Fruit fly (Drosophila melanogaster) whole organism, embryonic: ENCODE data around the gene CG42299.

Experiments used
- Ada2b ChIP-seq: fragments of 200-800 bp; sonication (Bioruptor generic); IDR thresholded peaks from 2 replicates; pipeline ENCODE4 v1.3.6; 2022; ENCODE audit warnings: missing biosample characterization, missing genetic modification characterization
- Asciz ChIP-seq: fragments of 200-800 bp; sonication (Bioruptor generic); optimal IDR thresholded peaks from 2 replicates; lab custom pipeline; 2017; ENCODE audit warnings: missing biosample characterization, mild to moderate bottlenecking, missing genetic modification characterization, missing genetic modification reagents
- Atf-2 ChIP-seq: fragments of 200-800 bp; sonication (Bioruptor generic); optimal IDR thresholded peaks from 2 replicates; lab custom pipeline; 2016; ENCODE audit warnings: missing biosample characterization, missing genetic modification characterization
- CG10431 ChIP-seq: fragments of 200-800 bp; sonication (Bioruptor generic); optimal IDR thresholded peaks from 3 replicates; lab custom pipeline; 2018; ENCODE audit warnings: missing biosample characterization, mild to moderate bottlenecking, missing genetic modification characterization
- CG10654 ChIP-seq: fragments of 200-800 bp; sonication (Bioruptor generic); optimal IDR thresholded peaks from 2 replicates; lab custom pipeline; 2016; ENCODE audit warnings: missing biosample characterization, missing genetic modification characterization
- CG12744 ChIP-seq: fragments of 200-800 bp; sonication (Bioruptor generic); optimal IDR thresholded peaks from 2 replicates; lab custom pipeline; 2016; ENCODE audit warnings: missing biosample characterization, missing genetic modification characterization
- CG3065 ChIP-seq: fragments of 200-800 bp; sonication (Bioruptor generic); optimal IDR thresholded peaks from 2 replicates; lab custom pipeline; 2016; ENCODE audit warnings: missing biosample characterization, missing genetic modification characterization
- CG32767 ChIP-seq: fragments of 200-800 bp; sonication (Bioruptor generic); IDR thresholded peaks from 2 replicates; pipeline ENCODE4 v1.3.6; 2022; ENCODE audit warnings: missing biosample characterization, missing genetic modification characterization
- CG4328 ChIP-seq: fragments of 200-800 bp; sonication (Bioruptor generic); optimal IDR thresholded peaks from 3 replicates; lab custom pipeline; 2017; ENCODE audit warnings: missing biosample characterization, missing genetic modification reagents, missing genetic modification characterization
- CG4854 ChIP-seq: fragments of 200-800 bp; sonication (Bioruptor generic); optimal IDR thresholded peaks from 2 replicates; lab custom pipeline; 2016; ENCODE audit warnings: missing biosample characterization, missing genetic modification characterization, inconsistent platforms
- CG6175 ChIP-seq: fragments of 200-800 bp; sonication (Bioruptor generic); IDR thresholded peaks from 3 replicates; pipeline ENCODE4 v1.3.6; 2022; ENCODE audit warnings: missing biosample characterization, missing genetic modification characterization
- CG6765 ChIP-seq: fragments of 200-800 bp; sonication (Bioruptor generic); optimal IDR thresholded peaks from 3 replicates; lab custom pipeline; 2017; ENCODE audit warnings: missing biosample characterization, mild to moderate bottlenecking, missing genetic modification characterization
- CG7372 ChIP-seq: fragments of 200-800 bp; sonication (Bioruptor generic); IDR thresholded peaks from 2 replicates; pipeline ENCODE4 v1.3.6; 2022; ENCODE audit warnings: missing biosample characterization, missing genetic modification characterization
- CG7839 ChIP-seq: fragments of 200-800 bp; sonication (Bioruptor generic); optimal IDR thresholded peaks from 3 replicates; lab custom pipeline; 2018; ENCODE audit warnings: missing biosample characterization, mild to moderate bottlenecking, missing genetic modification characterization, moderate library complexity
- CG7963 ChIP-seq: fragments of 200-800 bp; sonication (Bioruptor generic); IDR thresholded peaks from 3 replicates; pipeline ENCODE4 v1.3.6; 2022; ENCODE audit warnings: missing biosample characterization, missing genetic modification characterization; ENCODE audit not compliant: partially characterized antibody
- Hmr ChIP-seq: fragments of 200-800 bp; sonication (Bioruptor generic); optimal IDR thresholded peaks from 3 replicates; lab custom pipeline; 2017; ENCODE audit warnings: mild to moderate bottlenecking, missing biosample characterization, missing genetic modification reagents, missing genetic modification characterization
- Neu2 ChIP-seq: fragments of 200-800 bp; sonication (Bioruptor generic); optimal IDR thresholded peaks from 3 replicates; lab custom pipeline; 2016; ENCODE audit warnings: missing biosample characterization, missing genetic modification characterization, borderline replicate concordance
- Nf-YB ChIP-seq: fragments of 200-800 bp; sonication (Bioruptor generic); optimal IDR thresholded peaks from 3 replicates; lab custom pipeline; 2019; ENCODE audit warnings: missing biosample characterization, mild to moderate bottlenecking, missing genetic modification characterization, moderate library complexity
- Optix ChIP-seq: fragments of 200-800 bp; sonication (Bioruptor generic); IDR thresholded peaks from 3 replicates; pipeline ENCODE4 v1.3.6; 2022; ENCODE audit warnings: missing biosample characterization, missing genetic modification characterization
- Scr ChIP-seq: fragments of 200-800 bp; sonication (Bioruptor generic); IDR thresholded peaks from 2 replicates; pipeline ENCODE4 v1.3.6; 2022; ENCODE audit warnings: missing biosample characterization, missing genetic modification characterization; ENCODE audit not compliant: partially characterized antibody
- Sox102F ChIP-seq: fragments of 200-800 bp; sonication (Bioruptor generic); optimal IDR thresholded peaks from 2 replicates; lab custom pipeline; 2018; ENCODE audit warnings: missing biosample characterization, mild to moderate bottlenecking, missing genetic modification characterization, moderate library complexity
- Sry-δ ChIP-seq: fragments of 200-800 bp; sonication (Bioruptor generic); optimal IDR thresholded peaks from 2 replicates; lab custom pipeline; 2016; ENCODE audit warnings: missing biosample characterization, missing genetic modification characterization
- Vsx1 ChIP-seq: fragments of 200-800 bp; sonication (Bioruptor generic); optimal IDR thresholded peaks from 2 replicates; lab custom pipeline; 2017; ENCODE audit warnings: missing biosample characterization, mild to moderate bottlenecking, missing genetic modification characterization, missing genetic modification reagents
- bab2 ChIP-seq: fragments of 200-800 bp; sonication (Bioruptor generic); optimal IDR thresholded peaks from 2 replicates; lab custom pipeline; 2016; ENCODE audit warnings: missing biosample characterization, missing genetic modification characterization
- bsh ChIP-seq, 2 experiments: fragments of 200-800 bp; sonication (Bioruptor generic); optimal IDR thresholded peaks; 2 replicates each; lab custom pipeline; 2017 to 2018; ENCODE audit warnings: mild to moderate bottlenecking in 2 of 2, missing biosample characterization in 2 of 2, missing genetic modification characterization in 2 of 2, moderate library complexity in 1 of 2
- crc ChIP-seq: fragments of 200-800 bp; sonication (Bioruptor generic); optimal IDR thresholded peaks from 2 replicates; lab custom pipeline; 2016; ENCODE audit warnings: missing biosample characterization, missing genetic modification characterization
- da ChIP-seq: fragments of 200-800 bp; sonication (Bioruptor generic); optimal IDR thresholded peaks from 2 replicates; lab custom pipeline; 2016; ENCODE audit warnings: missing biosample characterization, missing genetic modification characterization
- exex ChIP-seq: fragments of 200-800 bp; sonication (Bioruptor generic); optimal IDR thresholded peaks from 4 replicates; lab custom pipeline; 2018; ENCODE audit warnings: missing biosample characterization, mild to moderate bottlenecking, missing genetic modification characterization, moderate library complexity
- gce ChIP-seq: fragments of 200-800 bp; sonication (Bioruptor generic); IDR thresholded peaks from 3 replicates; pipeline ENCODE4 v1.3.6; 2022; ENCODE audit warnings: missing biosample characterization, missing genetic modification characterization
- gfzf ChIP-seq: fragments of 200-800 bp; sonication (Bioruptor generic); optimal IDR thresholded peaks from 2 replicates; lab custom pipeline; 2016; ENCODE audit warnings: missing biosample characterization, mild to moderate bottlenecking, missing genetic modification characterization, moderate library complexity
- jigr1 ChIP-seq: fragments of 200-800 bp; sonication (Bioruptor generic); IDR thresholded peaks from 3 replicates; pipeline ENCODE4 v1.3.6; 2022; ENCODE audit warnings: missing biosample characterization, missing genetic modification characterization
- kay ChIP-seq: fragments of 200-800 bp; sonication (Bioruptor generic); optimal IDR thresholded peaks from 2 replicates; lab custom pipeline; 2016; ENCODE audit warnings: missing biosample characterization, missing genetic modification characterization
- lola ChIP-seq, 3 experiments: fragments of >200 bp in 2 of 3; fragments of 200-800 bp in 1 of 3; sonication (Bioruptor generic) in 1 of 3; optimal IDR thresholded peaks; 2 replicates each; lab custom pipeline; 2017 to 2019; ENCODE audit warnings: missing biosample characterization in 3 of 3, missing genetic modification characterization in 3 of 3, mild to moderate bottlenecking in 1 of 3, moderate library complexity in 1 of 3
- luna ChIP-seq: fragments of 200-800 bp; sonication (Bioruptor generic); optimal IDR thresholded peaks from 2 replicates; lab custom pipeline; 2016; ENCODE audit warnings: missing biosample characterization, missing genetic modification characterization
- mam ChIP-seq: fragments of 200-800 bp; sonication (Bioruptor generic); optimal IDR thresholded peaks from 3 replicates; lab custom pipeline; 2016; ENCODE audit warnings: missing biosample characterization, missing genetic modification characterization
- nau ChIP-seq: fragments of 200-800 bp; sonication (Bioruptor generic); optimal IDR thresholded peaks from 3 replicates; lab custom pipeline; 2017; ENCODE audit warnings: missing biosample characterization, mild to moderate bottlenecking, missing genetic modification characterization, missing genetic modification reagents
- oc ChIP-seq: fragments of 200-800 bp; sonication (Bioruptor generic); optimal IDR thresholded peaks from 2 replicates; lab custom pipeline; 2018; ENCODE audit warnings: missing biosample characterization, mild to moderate bottlenecking, missing genetic modification characterization, moderate library complexity
- pfk ChIP-seq: fragments of 200-800 bp; sonication (Bioruptor generic); optimal IDR thresholded peaks from 2 replicates; lab custom pipeline; 2018; ENCODE audit warnings: missing biosample characterization, mild to moderate bottlenecking, missing genetic modification characterization, moderate library complexity
- pnt ChIP-seq: fragments of 200-800 bp; sonication (Bioruptor generic); optimal IDR thresholded peaks from 3 replicates; lab custom pipeline; 2016; ENCODE audit warnings: missing biosample characterization, missing genetic modification characterization
- psq ChIP-seq: fragments of 200-800 bp; sonication (Bioruptor generic); optimal IDR thresholded peaks from 2 replicates; lab custom pipeline; 2017; ENCODE audit warnings: missing biosample characterization, missing genetic modification characterization
- pum ChIP-seq: fragments of 200-800 bp; sonication (Bioruptor generic); optimal IDR thresholded peaks from 2 replicates; lab custom pipeline; 2016; ENCODE audit warnings: missing biosample characterization, missing genetic modification characterization
- repo ChIP-seq: fragments of 200-800 bp; sonication (Bioruptor generic); optimal IDR thresholded peaks from 2 replicates; lab custom pipeline; 2016; ENCODE audit warnings: missing biosample characterization, missing genetic modification characterization
- row ChIP-seq: fragments of 200-800 bp; sonication (Bioruptor generic); IDR thresholded peaks from 3 replicates; pipeline ENCODE4 v1.3.6; 2022; ENCODE audit warnings: missing biosample characterization, missing genetic modification characterization
- scrt ChIP-seq: fragments of 200-800 bp; sonication (Bioruptor generic); optimal IDR thresholded peaks from 2 replicates; lab custom pipeline; 2018; ENCODE audit warnings: missing biosample characterization, mild to moderate bottlenecking, missing genetic modification characterization, moderate library complexity
- sima ChIP-seq: fragments of 200-800 bp; sonication (Bioruptor generic); optimal IDR thresholded peaks from 2 replicates; lab custom pipeline; 2016; ENCODE audit warnings: missing biosample characterization, missing genetic modification characterization
- sisA ChIP-seq: fragments of 200-800 bp; sonication (Bioruptor generic); IDR thresholded peaks from 2 replicates; pipeline ENCODE4 v1.3.6; 2022; ENCODE audit warnings: missing biosample characterization, missing genetic modification characterization
- sqz ChIP-seq: fragments of 200-800 bp; sonication (Bioruptor generic); optimal IDR thresholded peaks from 3 replicates; lab custom pipeline; 2018; ENCODE audit warnings: missing biosample characterization, mild to moderate bottlenecking, missing genetic modification characterization
- unc-4 ChIP-seq: fragments of 200-800 bp; sonication (Bioruptor generic); IDR thresholded peaks from 2 replicates; pipeline ENCODE4 v1.3.6; 2022; ENCODE audit warnings: missing biosample characterization, missing genetic modification characterization; ENCODE audit not compliant: partially characterized antibody
- wdn ChIP-seq: fragments of 200-800 bp; sonication (Bioruptor generic); IDR thresholded peaks from 2 replicates; pipeline ENCODE4 v1.3.6; 2022; ENCODE audit warnings: missing biosample characterization, missing genetic modification characterization

The CG42299 gene

DNA sequence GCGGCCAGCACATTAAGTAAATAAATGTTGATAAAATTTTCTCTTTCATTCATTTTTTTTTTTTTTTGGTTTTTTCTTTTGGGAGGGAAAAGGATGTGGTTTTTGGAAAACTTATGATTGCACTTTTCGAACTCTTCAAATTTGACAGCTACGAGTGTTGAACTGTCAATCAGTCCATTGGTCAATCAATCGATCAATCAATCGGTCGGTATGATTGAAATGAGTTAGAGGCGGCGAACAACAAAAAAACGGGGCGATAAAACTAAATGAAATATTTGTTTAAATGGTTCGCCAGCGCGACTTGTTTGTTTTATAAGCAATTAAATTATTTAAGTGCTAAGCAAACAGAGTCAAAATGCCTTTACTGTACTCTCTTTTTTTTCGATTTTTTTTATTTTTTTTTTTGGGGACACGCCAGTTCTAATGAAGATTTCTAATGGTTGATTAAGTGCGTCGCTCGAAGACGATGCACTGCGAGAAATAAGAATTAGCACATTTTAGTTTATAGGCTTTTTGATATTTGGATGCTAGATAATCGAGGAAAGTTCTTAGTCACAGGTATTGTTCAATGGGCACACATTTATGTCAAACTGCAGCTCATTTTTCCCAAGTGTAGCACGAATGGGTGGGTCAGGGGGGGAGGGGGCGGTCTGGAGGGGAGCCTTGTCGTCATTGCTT is 43.6 kb upstream of the CG42299 start (continued):
- TF ChIP-seq Ada2b (peak; percentile 74), CG12744 (GFP tag; lab: Kevin White, UChicago) (no peak), da (GFP tag; lab: Kevin White, UChicago) (peak; percentile 51), CG7372 (GFP tag; lab: Robert Waterston, UW) (peak; percentile 66; the same call in 1 of the 2 replicates), kay (GFP tag; lab: Kevin White, UChicago) (peak; percentile 77), jigr1 (GFP tag; lab: Robert Waterston, UW) (peak; percentile 69; the same call in 2 of the 3 replicates), psq (GFP tag; lab: Kevin White, UChicago) (peak; percentile 42), sima (GFP tag; lab: Kevin White, UChicago) (peak; percentile 63), CG7963 (no peak), Sox102F (GFP tag; lab: Kevin White, UChicago) (peak; percentile 86), unc-4 (GFP tag; lab: Robert Waterston, UW) (no peak), luna (GFP tag; lab: Kevin White, UChicago) (no peak), Optix (GFP tag; lab: Robert Waterston, UW) (peak; percentile 83), crc (GFP tag; lab: Kevin White, UChicago) (peak; percentile 32), row (GFP tag; lab: Robert Waterston, UW) (peak; percentile 86), Atf-2 (GFP tag; lab: Kevin White, UChicago) (peak; percentile 65), CG4854 (GFP tag; lab: Kevin White, UChicago) (no peak), CG32767 (GFP tag; lab: Robert Waterston, UW) (peak; percentile 40; the same call in 1 of the 2 replicates), exex (tag; lab: Kevin White, UChicago) (peak; percentile 44), bsh (GFP tag; optimal IDR thresholded peaks at IDR 0.05; lab: Kevin White, UChicago) (peak in 1 of 2 experiments; percentile 91), pfk (no peak), lola (GFP tag; optimal IDR thresholded peaks at IDR 0.05; lab: Kevin White, UChicago) (peak in 1 of 3 experiments; percentile 73), Vsx1 (peak; percentile 50), pum (GFP tag; lab: Kevin White, UChicago) (peak; percentile 65), sqz (peak; percentile 80), nau (peak; percentile 63), repo (GFP tag; lab: Kevin White, UChicago) (peak; percentile 74), oc (tag; lab: Kevin White, UChicago) (peak; percentile 78), Nf-YB (GFP tag; lab: Kevin White, UChicago) (peak; percentile 62), Hmr (GFP tag; lab: Kevin White, UChicago) (peak; percentile 66), CG10654 (GFP tag; lab: Kevin White, UChicago) (peak; percentile 87), CG4328 (GFP tag; lab: Kevin White, UChicago) (peak; percentile 47), gfzf (no peak), CG6765 (GFP tag; lab: Kevin White, UChicago) (peak; percentile 23), scrt (GFP tag; lab: Kevin White, UChicago) (peak; percentile 60), Sry-δ (GFP tag; lab: Kevin White, UChicago) (peak; percentile 27), CG6175 (0 out of 3 replicates have a peak, but pooled peaks have one; percentile 8), CG3065 (GFP tag; lab: Kevin White, UChicago) (peak; percentile 37), gce (GFP tag; lab: Robert Waterston, UW) (0 out of 3 replicates have a peak, but pooled peaks have one; percentile 56), Neu2 (no peak), wdn (peak; percentile 33; the same call in 1 of the 2 replicates), sisA (GFP tag; lab: Robert Waterston, UW) (peak; percentile 87), Asciz (GFP tag; lab: Kevin White, UChicago) (peak; percentile 65), CG10431 (GFP tag; lab: Kevin White, UChicago) (peak; percentile 39), pnt (GFP tag; lab: Kevin White, UChicago) (peak; percentile 79), CG7839 (tag; lab: Kevin White, UChicago) (peak; percentile 87), bab2 (peak; percentile 73), Scr (no peak), mam (peak; percentile 76)
